Worm (Caenorhabditis elegans) whole organism, L1 larva: Measurements from ENCODE around the gene kbp-1.

Source experiments
- C04F5.9 ChIP-seq: sonication (generic microtip); optimal IDR thresholded peaks from 2 replicates; lab custom pipeline; 2016; ENCODE audit warnings: missing genetic modification characterization, missing compliant biosample characterization
- C16A3.4 ChIP-seq: fragments of 150-350 bp; optimal IDR thresholded peaks from 2 replicates; lab custom pipeline; 2014; ENCODE audit warnings: missing biosample characterization, missing genetic modification characterization
- C34B4.2 ChIP-seq: sonication (generic microtip); optimal IDR thresholded peaks from 2 replicates; lab custom pipeline; 2017; ENCODE audit warnings: mild to moderate bottlenecking, missing genetic modification characterization, missing compliant biosample characterization
- F16B12.6 ChIP-seq: fragments of 150-350 bp; optimal IDR thresholded peaks from 2 replicates; lab custom pipeline; 2014; ENCODE audit warnings: missing biosample characterization, missing genetic modification characterization
- Y116A8C.19 ChIP-seq: sonication (generic microtip); optimal IDR thresholded peaks from 2 replicates; lab custom pipeline; 2016; ENCODE audit warnings: missing compliant biosample characterization, missing genetic modification characterization, borderline replicate concordance
- blmp-1 ChIP-seq: fragments of 150-350 bp; optimal IDR thresholded peaks from 2 replicates; lab custom pipeline; 2014; ENCODE audit warnings: missing biosample characterization, missing genetic modification characterization
- ceh-82 ChIP-seq, 3 experiments: fragments of 150-350 bp in 1 of 3; sonication (generic microtip) in 2 of 3; optimal IDR thresholded peaks; 2 replicates each; lab custom pipeline; 2014 to 2017; ENCODE audit warnings: missing biosample characterization in 3 of 3, missing genetic modification characterization in 3 of 3
- dpl-1 ChIP-seq, 3 experiments: fragments of 150-350 bp in 2 of 3; sonication (generic microtip) in 1 of 3; optimal IDR thresholded peaks; 2 replicates each; lab custom pipeline; 2014 to 2017; ENCODE audit warnings: missing biosample characterization in 3 of 3, missing genetic modification characterization in 3 of 3, missing genetic modification reagents in 3 of 3
- dsc-1 ChIP-seq: sonication (generic microtip); optimal IDR thresholded peaks from 2 replicates; lab custom pipeline; 2016; ENCODE audit warnings: mild to moderate bottlenecking, missing genetic modification characterization, missing compliant biosample characterization
- efl-1 ChIP-seq, 4 experiments: fragments of 150-350 bp; optimal IDR thresholded peaks in 3 of 4; peaks in 1 of 4; 1 replicate in 1 of 4; 2 replicates in 3 of 4; lab custom pipeline; 2014; ENCODE audit warnings: missing biosample characterization in 2 of 4, missing genetic modification characterization in 2 of 4, missing genetic modification reagents in 2 of 4
- elt-3 ChIP-seq, 6 experiments: fragments of 150-350 bp in 1 of 6; sonication (generic microtip); optimal IDR thresholded peaks; 2 replicates each; lab custom pipeline; 2017 to 2018; ENCODE audit warnings: missing biosample characterization in 6 of 6, missing genetic modification characterization in 6 of 6, inconsistent platforms in 1 of 6
- ets-5 ChIP-seq: fragments of 200-800 bp; sonication (Bioruptor generic); IDR thresholded peaks from 2 replicates; pipeline ENCODE4 v1.3.6; 2022; ENCODE audit warnings: missing genetic modification characterization, missing compliant biosample characterization
- fos-1 ChIP-seq: fragments of 150-350 bp; optimal IDR thresholded peaks from 2 replicates; lab custom pipeline; 2014; ENCODE audit warnings: missing biosample characterization, missing genetic modification characterization
- hlh-17 ChIP-seq: fragments of 200-800 bp; sonication (Bioruptor generic); optimal IDR thresholded peaks from 2 replicates; lab custom pipeline; 2018; ENCODE audit warnings: missing genetic modification characterization, mild to moderate bottlenecking, missing compliant biosample characterization, moderate library complexity, borderline replicate concordance
- irx-1 ChIP-seq: sonication (generic microtip); optimal IDR thresholded peaks from 2 replicates; lab custom pipeline; 2016; ENCODE audit warnings: missing genetic modification characterization, missing compliant biosample characterization
- lin-14 ChIP-seq: fragments of 200-800 bp; sonication (Bioruptor generic); optimal IDR thresholded peaks from 2 replicates; lab custom pipeline; 2018; ENCODE audit warnings: mild to moderate bottlenecking, missing genetic modification characterization, moderate library complexity, missing compliant biosample characterization
- lin-15B ChIP-seq: fragments of 150-350 bp; sonication (generic microtip); optimal IDR thresholded peaks from 3 replicates; lab custom pipeline; 2014; ENCODE audit warnings: missing biosample characterization, missing genetic modification characterization
- lin-35 ChIP-seq, 2 experiments: fragments of 150-350 bp; optimal IDR thresholded peaks; 2 replicates each; lab custom pipeline; 2014; ENCODE audit warnings: missing biosample characterization in 2 of 2, missing genetic modification characterization in 2 of 2, missing genetic modification reagents in 2 of 2
- lsy-2 ChIP-seq, 2 experiments: fragments of 150-350 bp; optimal IDR thresholded peaks; 2 replicates each; lab custom pipeline; 2014; ENCODE audit warnings: missing biosample characterization in 2 of 2, missing genetic modification characterization in 2 of 2
- mab-9 ChIP-seq: fragments of 200-800 bp; sonication (Bioruptor generic); IDR thresholded peaks from 2 replicates; pipeline ENCODE4 v1.3.6; 2022; ENCODE audit warnings: missing genetic modification reagents, missing genetic modification characterization, missing compliant biosample characterization
- mep-1 ChIP-seq: fragments of 150-350 bp; optimal IDR thresholded peaks from 2 replicates; lab custom pipeline; 2014; ENCODE audit warnings: missing biosample characterization, missing genetic modification characterization
- nhr-19 ChIP-seq: fragments of 200-800 bp; sonication (Bioruptor generic); conservative IDR thresholded peaks from 2 replicates; pipeline ENCODE4 v1.3.6; 2022; ENCODE audit warnings: missing genetic modification characterization, missing compliant biosample characterization
- nhr-20 ChIP-seq: sonication (generic microtip); optimal IDR thresholded peaks from 2 replicates; lab custom pipeline; 2016; ENCODE audit warnings: mild to moderate bottlenecking, missing genetic modification characterization, missing compliant biosample characterization
- nhr-28 ChIP-seq: fragments of 150-350 bp; optimal IDR thresholded peaks from 2 replicates; lab custom pipeline; 2014; ENCODE audit warnings: missing biosample characterization, missing genetic modification characterization
- nhr-47 ChIP-seq: sonication (generic microtip); optimal IDR thresholded peaks from 2 replicates; lab custom pipeline; 2016; ENCODE audit warnings: mild to moderate bottlenecking, missing genetic modification characterization, moderate library complexity, missing compliant biosample characterization
- nhr-71 ChIP-seq: sonication (generic microtip); optimal IDR thresholded peaks from 2 replicates; lab custom pipeline; 2016; ENCODE audit warnings: mild to moderate bottlenecking, missing genetic modification characterization, moderate library complexity, missing compliant biosample characterization
- nhr-76 ChIP-seq: sonication (generic microtip); optimal IDR thresholded peaks from 2 replicates; lab custom pipeline; 2017; ENCODE audit warnings: missing biosample characterization, missing genetic modification characterization
- nhr-77 ChIP-seq: fragments of 150-350 bp; optimal IDR thresholded peaks from 2 replicates; lab custom pipeline; 2014; ENCODE audit warnings: missing biosample characterization, missing genetic modification characterization
- pag-3 ChIP-seq: sonication (generic microtip); optimal IDR thresholded peaks from 2 replicates; lab custom pipeline; 2017; ENCODE audit warnings: missing genetic modification characterization, mild to moderate bottlenecking, missing compliant biosample characterization, antibody characterized with exemption, borderline replicate concordance; ENCODE audit not compliant: insufficient read depth
- pqm-1 ChIP-seq: sonication (generic microtip); optimal IDR thresholded peaks from 3 replicates; lab custom pipeline; 2017; ENCODE audit warnings: missing biosample characterization, missing genetic modification characterization
- rnt-1 ChIP-seq: sonication (generic microtip); optimal IDR thresholded peaks from 2 replicates; lab custom pipeline; 2016; ENCODE audit warnings: mild to moderate bottlenecking, missing genetic modification characterization, moderate library complexity, missing compliant biosample characterization
- skn-1 ChIP-seq: fragments of 150-350 bp; optimal IDR thresholded peaks from 2 replicates; lab custom pipeline; 2014; ENCODE audit warnings: missing biosample characterization, missing genetic modification characterization
- snpc-4 ChIP-seq: fragments of 150-350 bp; optimal IDR thresholded peaks from 2 replicates; lab custom pipeline; 2014; ENCODE audit warnings: missing biosample characterization, missing genetic modification characterization
- snu-23 ChIP-seq: sonication (generic microtip); optimal IDR thresholded peaks from 2 replicates; lab custom pipeline; 2016; ENCODE audit warnings: missing genetic modification characterization, missing compliant biosample characterization
- tbx-2 ChIP-seq: sonication (generic microtip); optimal IDR thresholded peaks from 2 replicates; lab custom pipeline; 2016; ENCODE audit warnings: missing genetic modification characterization, missing compliant biosample characterization
- unc-130 ChIP-seq: fragments of 150-350 bp; optimal IDR thresholded peaks from 2 replicates; lab custom pipeline; 2017; ENCODE audit warnings: missing biosample characterization, missing genetic modification characterization, inconsistent platforms
- unc-30 ChIP-seq: sonication (generic microtip); optimal IDR thresholded peaks from 2 replicates; lab custom pipeline; 2017; ENCODE audit warnings: missing biosample characterization, missing genetic modification characterization
- unc-86 ChIP-seq: sonication (generic microtip); optimal IDR thresholded peaks from 2 replicates; lab custom pipeline; 2016; ENCODE audit warnings: missing genetic modification characterization, missing compliant biosample characterization
- xbp-1 ChIP-seq: sonication (generic microtip); optimal IDR thresholded peaks from 2 replicates; lab custom pipeline; 2016; ENCODE audit warnings: missing genetic modification characterization, missing compliant biosample characterization
- ztf-4 ChIP-seq: fragments of 150-350 bp; optimal IDR thresholded peaks from 2 replicates; lab custom pipeline; 2014; ENCODE audit warnings: missing biosample characterization, missing genetic modification characterization

The kbp-1 gene

ce11 chrIII:6869268-6869667, at the start of gene kbp-1, which contains the start of gene cra-1:
Gene kbp-1, plus strand, starts transcription at chrIII:6869633.
Gene cra-1, minus strand, starts transcription at chrIII:6869460.
- TF ChIP-seq nhr-19 (GFP tag; lab: Robert Waterston, UW) (peak; percentile 14; the same call in 1 of the 2 replicates), nhr-47 (tag; lab: Kevin White, UChicago) (no peak), mab-9 (GFP tag; lab: Robert Waterston, UW) (no peak), nhr-71 (tag; lab: Kevin White, UChicago) (peak; percentile 56), nhr-76 (no peak), C04F5.9 (tag; lab: Kevin White, UChicago) (no peak), ceh-82 (tag; optimal IDR thresholded peaks at IDR 0.05; lab: Kevin White, UChicago) (no peak), nhr-77 (tag; lab: Kevin White, UChicago) (peak; percentile 8), pqm-1 (tag; lab: Kevin White, UChicago) (no peak), snu-23 (peak; percentile 43), snpc-4 (tag; lab: Kevin White, UChicago) (no peak), dpl-1 (GFP tag; optimal IDR thresholded peaks at IDR 0.05; lab: Kevin White, UChicago) (peak; percentile 81 to 91 (median 87)), fos-1 (tag; lab: Kevin White, UChicago) (no peak), lin-15B (tag; lab: Kevin White, UChicago) (no peak), tbx-2 (tag; lab: Kevin White, UChicago) (peak; percentile 21), blmp-1 (tag; lab: Kevin White, UChicago) (peak; percentile 50), C16A3.4 (tag; lab: Kevin White, UChicago) (peak; percentile 53), F16B12.6 (tag; lab: Kevin White, UChicago) (peak; percentile 7), hlh-17 (GFP tag; lab: Kevin White, UChicago) (no peak), lin-14 (GFP tag; lab: Kevin White, UChicago) (peak; percentile 36), lin-35 (GFP tag; optimal IDR thresholded peaks at IDR 0.05; lab: Kevin White, UChicago) (peak; percentile 87 to 95), C34B4.2 (tag; lab: Kevin White, UChicago) (no peak), irx-1 (tag; lab: Kevin White, UChicago) (no peak), lsy-2 (tag; optimal IDR thresholded peaks at IDR 0.05; lab: Kevin White, UChicago) (peak; percentile 20 to 77), nhr-28 (tag; lab: Kevin White, UChicago) (no peak), xbp-1 (tag; lab: Kevin White, UChicago) (peak; percentile 7), skn-1 (peak; percentile 45), Y116A8C.19 (tag; lab: Kevin White, UChicago) (no peak), unc-86 (tag; lab: Kevin White, UChicago) (no peak), elt-3 (tag; optimal IDR thresholded peaks at IDR 0.05; lab: Kevin White, UChicago) (peak in 1 of 6 experiments; percentile 33), rnt-1 (tag; lab: Kevin White, UChicago) (peak; percentile 36), nhr-20 (tag; lab: Kevin White, UChicago) (peak; percentile 21), efl-1 (optimal IDR thresholded peaks at IDR 0.05; lab: Kevin White, UChicago) (peak; percentile 83 to 90), efl-1 (GFP tag; optimal IDR thresholded peaks at IDR 0.05 in 1 of 2; lab: Kevin White, UChicago) (peak; percentile 91 to 99), unc-30 (no peak), pag-3 (tag; lab: Kevin White, UChicago) (no peak), ztf-4 (tag; lab: Kevin White, UChicago) (no peak), unc-130 (tag; lab: Kevin White, UChicago) (peak; percentile 26), mep-1 (tag; lab: Kevin White, UChicago) (peak; percentile 55), dsc-1 (no peak)

- no peak for TF ChIP-seq ets-5 (GFP tag; lab: Robert Waterston, UW)
- TF ChIP-seq rnt-1 (tag; lab: Kevin White, UChicago): peak; percentile 45
- peak; percentile 70 for TF ChIP-seq lin-14 (GFP tag; lab: Kevin White, UChicago)
Measured at ce11 chrIII:6820343-6820985, 49.0 kb upstream of the kbp-1 start, which contains the start of gene ten-1. Gene ten-1, plus strand, starts transcription at chrIII:6820935.
